Worm (Caenorhabditis elegans): ENCODE results near the gene fipp-1.

- TF ChIP-seq ztf-23 (GFP tag; IDR thresholded peaks at IDR 0.05) = no peak
- TF ChIP-seq med-1 (GFP tag; optimal IDR thresholded peaks at IDR 0.05; ENCODE audit: insufficient read depth) = no peak
- TF ChIP-seq T22C8.4 (GFP tag; IDR thresholded peaks at IDR 0.05) = no peak
- TF ChIP-seq cog-1 (tag; optimal IDR thresholded peaks at IDR 0.05) = no peak
- TF ChIP-seq ztf-29 (GFP tag; IDR thresholded peaks at IDR 0.05) = no peak
- TF ChIP-seq flt-1 (GFP tag; IDR thresholded peaks at IDR 0.05) = no peak
- no peak for TF ChIP-seq tab-1 (GFP tag; IDR thresholded peaks at IDR 0.05)
- TF ChIP-seq ref-1 (GFP tag; conservative IDR thresholded peaks at IDR 0.05) = no peak
These were observed 45.1 kb downstream of the fipp-1 start, which contains the start of gene Y47D7A.18 for ce11 chrV:4416710-4417109.
